Worm (Caenorhabditis elegans): ENCODE results near the gene nspd-3.

ce11 chrIV:5136523-5136922 is 26.3 kb downstream of the nspd-3 start:
- TF ChIP-seq lin-15B (tag; optimal IDR thresholded peaks at IDR 0.05) (no peak), jun-1 (tag; optimal IDR thresholded peaks at IDR 0.05) (no peak), lin-13 (GFP tag; optimal IDR thresholded peaks at IDR 0.05) (no peak), nhr-237 (tag; optimal IDR thresholded peaks at IDR 0.05) (no peak), ZK546.5 (tag; optimal IDR thresholded peaks at IDR 0.05) (no peak), unc-39 (tag; optimal IDR thresholded peaks at IDR 0.05) (no peak), nhr-25 (tag; optimal IDR thresholded peaks at IDR 0.05; ENCODE audit: borderline replicate concordance, insufficient read depth) (no peak), aha-1 (tag) (peak; percentile 80), snpc-1.2 (GFP tag; IDR thresholded peaks at IDR 0.05) (no peak), ama-1 (optimal IDR thresholded peaks at IDR 0.05) (no peak), hmg-1.1 (GFP tag; IDR thresholded peaks at IDR 0.05) (no peak), fos-1 (tag; optimal IDR thresholded peaks at IDR 0.05) (no peak), nhr-76 (tag; optimal IDR thresholded peaks at IDR 0.05) (no peak)

All from whole organism, L4 larva.